Worm (Caenorhabditis elegans): ENCODE data around the gene R12B2.6.

The R12B2.6 gene

DNA sequence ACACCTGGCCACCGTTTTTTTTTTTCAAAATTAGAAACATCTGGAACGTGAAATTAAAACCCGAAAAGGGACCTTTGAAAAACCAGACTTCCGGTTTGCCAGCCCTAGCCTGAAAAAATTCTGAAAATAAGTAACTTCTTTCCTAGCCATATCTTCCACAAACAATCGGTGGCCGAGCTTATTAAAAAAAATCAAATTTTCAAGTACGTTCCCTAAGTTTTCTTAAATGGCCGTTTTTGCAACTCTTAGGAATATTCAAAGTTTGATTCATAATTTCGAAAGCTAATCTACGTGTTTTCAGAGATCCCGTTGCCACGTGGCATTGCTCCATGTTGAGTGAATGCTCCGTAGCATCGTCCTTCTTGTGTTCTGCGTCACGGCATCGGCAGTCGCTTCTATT, 10.3 kb downstream of the R12B2.6 start, which contains the start of gene R12B2.8:
TSS of gene R12B2.8 (plus strand) at position 301 of the 400 bp plus-strand sequence.
- TF ChIP-seq ztf-11 (tag; optimal IDR thresholded peaks at IDR 0.05) (no peak), mdt-29 (GFP tag; IDR thresholded peaks at IDR 0.05) (no peak), F26F4.8 (GFP tag; conservative IDR thresholded peaks at IDR 0.05) (no peak), egl-43 (GFP tag; IDR thresholded peaks at IDR 0.05) (no peak), zag-1 (tag; optimal IDR thresholded peaks at IDR 0.05) (no peak), daf-16 (GFP tag; optimal IDR thresholded peaks at IDR 0.05) (no peak), daf-16 (tag; optimal IDR thresholded peaks at IDR 0.05) (no peak), spr-1 (tag; optimal IDR thresholded peaks at IDR 0.05) (no peak), attf-4 (tag; optimal IDR thresholded peaks at IDR 0.05) (no peak), pqm-1 (tag; optimal IDR thresholded peaks at IDR 0.05) (no peak), lir-3 (tag; optimal IDR thresholded peaks at IDR 0.05) (no peak), ceh-28 (tag; optimal IDR thresholded peaks at IDR 0.05) (no peak), duxl-1 (tag; optimal IDR thresholded peaks at IDR 0.05; ENCODE audit: poor library complexity) (no peak), hlh-11 (tag; optimal IDR thresholded peaks at IDR 0.05) (no peak), fkh-10 (GFP tag; optimal IDR thresholded peaks at IDR 0.05) (no peak), lin-39 (tag; optimal IDR thresholded peaks at IDR 0.05) (no peak), sdz-12 (GFP tag; optimal IDR thresholded peaks at IDR 0.05) (no peak)

DNA sequence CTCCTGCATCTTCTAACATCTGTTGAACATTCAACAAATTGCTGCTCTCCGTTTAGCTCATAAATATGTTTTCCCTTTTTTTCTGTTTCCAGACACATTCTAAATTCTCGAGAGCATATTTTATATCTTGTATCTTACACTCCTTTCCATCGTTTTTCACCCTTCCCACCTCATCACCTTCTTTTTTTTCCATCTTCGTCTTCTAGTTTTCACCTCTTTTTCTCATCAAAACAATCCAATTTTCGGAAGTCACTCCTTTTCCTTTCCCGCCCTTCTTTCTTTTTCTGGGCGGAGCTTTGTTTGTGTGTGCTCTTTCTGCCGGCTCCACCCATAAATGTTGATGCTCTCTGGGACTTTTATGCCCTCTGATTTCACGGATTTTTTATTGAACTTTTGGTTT, 11.1 kb downstream of the R12B2.6 start:
- no peak for TF ChIP-seq pha-4 (GFP tag; IDR thresholded peaks at IDR 0.05)
- no peak for TF ChIP-seq pha-4 (tag; optimal IDR thresholded peaks at IDR 0.05)
- no peak for TF ChIP-seq tag-97 (GFP tag; IDR thresholded peaks at IDR 0.05)
- no peak for TF ChIP-seq sdz-12 (GFP tag; optimal IDR thresholded peaks at IDR 0.05)
- TF ChIP-seq nhr-28 (tag; optimal IDR thresholded peaks at IDR 0.05), result no peak
- TF ChIP-seq lsy-2 (tag; optimal IDR thresholded peaks at IDR 0.05), result no peak
- TF ChIP-seq spr-1 (tag; optimal IDR thresholded peaks at IDR 0.05), result no peak
- no peak for TF ChIP-seq ztf-7 (tag; optimal IDR thresholded peaks at IDR 0.05)
- no peak for TF ChIP-seq arid-1 (GFP tag; conservative IDR thresholded peaks at IDR 0.05)

ce11 chrIII:5815932-5816331, 18.0 kb downstream of the R12B2.6 start, which contains the start of gene sma-4:
TSS of gene sma-4 (plus strand) at chrIII:5816232.
- TF ChIP-seq dmd-8 (GFP tag; IDR thresholded peaks at IDR 0.05), result no peak
- no peak for TF ChIP-seq D1046.2 (GFP tag; IDR thresholded peaks at IDR 0.05)
- TF ChIP-seq pqm-1 (tag; optimal IDR thresholded peaks at IDR 0.05), result no peak
- no peak for TF ChIP-seq duxl-1 (tag; optimal IDR thresholded peaks at IDR 0.05; ENCODE audit: poor library complexity)
- no peak for TF ChIP-seq ceh-28 (tag; optimal IDR thresholded peaks at IDR 0.05)
- no peak for TF ChIP-seq madf-9 (GFP tag; conservative IDR thresholded peaks at IDR 0.05)
- no peak for TF ChIP-seq egl-27 (tag; optimal IDR thresholded peaks at IDR 0.05)
- TF ChIP-seq ceh-44 (GFP tag; IDR thresholded peaks at IDR 0.05), result no peak
- TF ChIP-seq nhr-102 (tag; optimal IDR thresholded peaks at IDR 0.05), result no peak
- TF ChIP-seq nhr-41 (GFP tag; IDR thresholded peaks at IDR 0.05), result no peak
- no peak for TF ChIP-seq aha-1 (tag)
- no peak for TF ChIP-seq mdt-29 (GFP tag; IDR thresholded peaks at IDR 0.05)
- TF ChIP-seq hif-1 (tag; optimal IDR thresholded peaks at IDR 0.05), result no peak

ce11 chrIII:5814799-5815198, 19.2 kb downstream of the R12B2.6 start, which contains the start of gene R12B2.7:
TSS of gene R12B2.7 (plus strand) at chrIII:5815045.
- TF ChIP-seq Y5F2A.4 (GFP tag; optimal IDR thresholded peaks at IDR 0.05) (no peak), T26A8.4 (GFP tag; IDR thresholded peaks at IDR 0.05) (0 out of 2 replicates have a peak, but pooled peaks have one; percentile 17), dmd-6 (GFP tag; IDR thresholded peaks at IDR 0.05) (peak; percentile 21; the same call in 1 of the 2 replicates), spr-1 (tag; optimal IDR thresholded peaks at IDR 0.05) (no peak), daf-16 (GFP tag; optimal IDR thresholded peaks at IDR 0.05) (no peak), daf-16 (tag; optimal IDR thresholded peaks at IDR 0.05) (peak; percentile 18), aly-2 (tag; optimal IDR thresholded peaks at IDR 0.05) (no peak), hlh-30 (tag; optimal IDR thresholded peaks at IDR 0.05; ENCODE audit: insufficient read depth) (no peak), mxl-3 (GFP tag; optimal IDR thresholded peaks at IDR 0.05) (peak; percentile 30), daf-19 (GFP tag; conservative IDR thresholded peaks at IDR 0.05) (no peak), sdz-12 (GFP tag; optimal IDR thresholded peaks at IDR 0.05) (no peak), nhr-111 (GFP tag; optimal IDR thresholded peaks at IDR 0.05) (no peak), ceh-82 (tag; optimal IDR thresholded peaks at IDR 0.05) (no peak), hlh-11 (tag; optimal IDR thresholded peaks at IDR 0.05) (peak; percentile 76), lsy-2 (tag; optimal IDR thresholded peaks at IDR 0.05) (no peak), ZK337.2 (GFP tag; IDR thresholded peaks at IDR 0.05) (no peak), ama-1 (optimal IDR thresholded peaks at IDR 0.05) (no peak), pha-4 (GFP tag; IDR thresholded peaks at IDR 0.05) (no peak), pha-4 (tag; optimal IDR thresholded peaks at IDR 0.05) (no peak), mes-2 (tag; optimal IDR thresholded peaks at IDR 0.05; ENCODE audit: poor library complexity, severe bottlenecking) (peak; percentile 43), snpc-1.2 (GFP tag; IDR thresholded peaks at IDR 0.05) (no peak), F26F4.8 (GFP tag; conservative IDR thresholded peaks at IDR 0.05) (no peak)
